Worm (Caenorhabditis elegans) whole organism, L1 larva: ENCODE measurements around the gene C33G8.13.
A peak's percentile ranks its signal among the peaks of the same experiment; 100 is the strongest.

Source experiments
- C16A3.4 ChIP-seq: fragments of 150-350 bp; optimal IDR thresholded peaks from 2 replicates; lab custom pipeline; 2014; ENCODE audit warnings: missing biosample characterization, missing genetic modification characterization
- blmp-1 ChIP-seq: fragments of 150-350 bp; optimal IDR thresholded peaks from 2 replicates; lab custom pipeline; 2014; ENCODE audit warnings: missing biosample characterization, missing genetic modification characterization
- ceh-8 ChIP-seq: fragments of 200-800 bp; sonication (Bioruptor generic); optimal IDR thresholded peaks from 2 replicates; lab custom pipeline; 2018; ENCODE audit warnings: mild to moderate bottlenecking, missing genetic modification characterization, moderate library complexity, missing compliant biosample characterization
- ces-1 ChIP-seq: fragments of 150-350 bp; optimal IDR thresholded peaks from 2 replicates; lab custom pipeline; 2014; ENCODE audit warnings: missing biosample characterization, missing genetic modification reagents, missing genetic modification characterization
- dsc-1 ChIP-seq: sonication (generic microtip); optimal IDR thresholded peaks from 2 replicates; lab custom pipeline; 2016; ENCODE audit warnings: mild to moderate bottlenecking, missing genetic modification characterization, missing compliant biosample characterization
- egl-13 ChIP-seq: sonication (generic microtip); optimal IDR thresholded peaks from 2 replicates; lab custom pipeline; 2016; ENCODE audit warnings: missing genotype, missing genetic modification reagents, missing genetic modification characterization, missing compliant biosample characterization
- fkh-10 ChIP-seq: sonication (generic microtip); optimal IDR thresholded peaks from 2 replicates; lab custom pipeline; 2017; ENCODE audit warnings: missing biosample characterization, missing genetic modification reagents, missing genetic modification characterization
- fkh-4 ChIP-seq: sonication (generic microtip); optimal IDR thresholded peaks from 2 replicates; lab custom pipeline; 2016; ENCODE audit warnings: missing compliant biosample characterization, missing genetic modification characterization, borderline replicate concordance
- fkh-8 ChIP-seq: sonication (generic microtip); optimal IDR thresholded peaks from 2 replicates; lab custom pipeline; 2016; ENCODE audit warnings: mild to moderate bottlenecking, missing genetic modification characterization, missing compliant biosample characterization
- grh-1 ChIP-seq: fragments of 200-800 bp; sonication (Bioruptor generic); IDR thresholded peaks from 2 replicates; pipeline ENCODE4 v1.3.6; 2022; ENCODE audit warnings: missing genetic modification reagents, missing genetic modification characterization, missing compliant biosample characterization
- hlh-4 ChIP-seq: sonication (generic microtip); optimal IDR thresholded peaks from 2 replicates; lab custom pipeline; 2016; ENCODE audit warnings: mild to moderate bottlenecking, missing genetic modification characterization, missing compliant biosample characterization
- hpl-2 ChIP-seq: fragments of 150-350 bp; optimal IDR thresholded peaks from 2 replicates; lab custom pipeline; 2014; ENCODE audit warnings: missing biosample characterization, missing genetic modification reagents, missing genetic modification characterization
- irx-1 ChIP-seq: sonication (generic microtip); optimal IDR thresholded peaks from 2 replicates; lab custom pipeline; 2016; ENCODE audit warnings: missing genetic modification characterization, missing compliant biosample characterization
- jun-1 ChIP-seq: fragments of 150-350 bp; optimal IDR thresholded peaks from 2 replicates; lab custom pipeline; 2014; ENCODE audit warnings: missing biosample characterization, missing genetic modification reagents, missing genetic modification characterization
- lin-14 ChIP-seq: fragments of 200-800 bp; sonication (Bioruptor generic); optimal IDR thresholded peaks from 2 replicates; lab custom pipeline; 2018; ENCODE audit warnings: mild to moderate bottlenecking, missing genetic modification characterization, moderate library complexity, missing compliant biosample characterization
- lin-39 ChIP-seq: fragments of 150-350 bp; optimal IDR thresholded peaks from 2 replicates; lab custom pipeline; 2014; ENCODE audit warnings: missing biosample characterization, missing genetic modification reagents, missing genetic modification characterization
- lir-3 ChIP-seq: sonication (generic microtip); optimal IDR thresholded peaks from 2 replicates; lab custom pipeline; 2016; ENCODE audit warnings: mild to moderate bottlenecking, missing genetic modification characterization, moderate library complexity, missing compliant biosample characterization; ENCODE audit not compliant: poor library complexity
- lsy-2 ChIP-seq, 2 experiments: fragments of 150-350 bp; optimal IDR thresholded peaks; 2 replicates each; lab custom pipeline; 2014; ENCODE audit warnings: missing biosample characterization in 2 of 2, missing genetic modification characterization in 2 of 2
- nhr-11 ChIP-seq: fragments of 150-350 bp; optimal IDR thresholded peaks from 2 replicates; lab custom pipeline; 2014; ENCODE audit warnings: missing biosample characterization, missing genetic modification characterization
- nhr-12 ChIP-seq: sonication (generic microtip); optimal IDR thresholded peaks from 2 replicates; lab custom pipeline; 2017; ENCODE audit warnings: missing biosample characterization, missing genetic modification characterization
- nhr-20 ChIP-seq: sonication (generic microtip); optimal IDR thresholded peaks from 2 replicates; lab custom pipeline; 2016; ENCODE audit warnings: mild to moderate bottlenecking, missing genetic modification characterization, missing compliant biosample characterization
- nhr-237 ChIP-seq: fragments of 150-350 bp; optimal IDR thresholded peaks from 2 replicates; lab custom pipeline; 2014; ENCODE audit warnings: missing biosample characterization, missing genetic modification characterization
- nhr-28 ChIP-seq: fragments of 150-350 bp; optimal IDR thresholded peaks from 2 replicates; lab custom pipeline; 2014; ENCODE audit warnings: missing biosample characterization, missing genetic modification characterization
- nhr-71 ChIP-seq: sonication (generic microtip); optimal IDR thresholded peaks from 2 replicates; lab custom pipeline; 2016; ENCODE audit warnings: mild to moderate bottlenecking, missing genetic modification characterization, moderate library complexity, missing compliant biosample characterization
- nhr-84 ChIP-seq: sonication (generic microtip); optimal IDR thresholded peaks from 2 replicates; lab custom pipeline; 2017; ENCODE audit warnings: missing biosample characterization, missing genetic modification characterization
- nhr-90 ChIP-seq: sonication (generic microtip); optimal IDR thresholded peaks from 2 replicates; lab custom pipeline; 2016; ENCODE audit warnings: mild to moderate bottlenecking, missing genetic modification characterization, missing compliant biosample characterization; ENCODE audit not compliant: poor library complexity
- pax-3 ChIP-seq: fragments of 200-800 bp; sonication (Bioruptor generic); optimal IDR thresholded peaks from 2 replicates; lab custom pipeline; 2018; ENCODE audit warnings: mild to moderate bottlenecking, missing genetic modification characterization, moderate library complexity, missing compliant biosample characterization
- pqm-1 ChIP-seq: sonication (generic microtip); optimal IDR thresholded peaks from 3 replicates; lab custom pipeline; 2017; ENCODE audit warnings: missing biosample characterization, missing genetic modification characterization
- rnt-1 ChIP-seq: sonication (generic microtip); optimal IDR thresholded peaks from 2 replicates; lab custom pipeline; 2016; ENCODE audit warnings: mild to moderate bottlenecking, missing genetic modification characterization, moderate library complexity, missing compliant biosample characterization
- skn-1 ChIP-seq: fragments of 150-350 bp; optimal IDR thresholded peaks from 2 replicates; lab custom pipeline; 2014; ENCODE audit warnings: missing biosample characterization, missing genetic modification characterization
- snpc-4 ChIP-seq: fragments of 150-350 bp; optimal IDR thresholded peaks from 2 replicates; lab custom pipeline; 2014; ENCODE audit warnings: missing biosample characterization, missing genetic modification characterization
- snu-23 ChIP-seq: sonication (generic microtip); optimal IDR thresholded peaks from 2 replicates; lab custom pipeline; 2016; ENCODE audit warnings: missing genetic modification characterization, missing compliant biosample characterization
- sup-37 ChIP-seq: fragments of 200-800 bp; sonication (Bioruptor generic); optimal IDR thresholded peaks from 2 replicates; lab custom pipeline; 2018; ENCODE audit warnings: mild to moderate bottlenecking, missing genetic modification characterization, missing compliant biosample characterization
- tlp-1 ChIP-seq: fragments of 150-350 bp; optimal IDR thresholded peaks from 2 replicates; lab custom pipeline; 2014; ENCODE audit warnings: missing biosample characterization, missing genetic modification characterization
- unc-30 ChIP-seq: sonication (generic microtip); optimal IDR thresholded peaks from 2 replicates; lab custom pipeline; 2017; ENCODE audit warnings: missing biosample characterization, missing genetic modification characterization
- xbp-1 ChIP-seq: sonication (generic microtip); optimal IDR thresholded peaks from 2 replicates; lab custom pipeline; 2016; ENCODE audit warnings: missing genetic modification characterization, missing compliant biosample characterization
- zip-4 ChIP-seq: fragments of 200-800 bp; sonication (Bioruptor generic); optimal IDR thresholded peaks from 2 replicates; lab custom pipeline; 2018; ENCODE audit warnings: mild to moderate bottlenecking, missing genetic modification characterization, moderate library complexity, missing compliant biosample characterization
- ztf-11 ChIP-seq, 2 experiments: sonication (generic microtip); optimal IDR thresholded peaks; 2 replicates each; lab custom pipeline; 2016 to 2017; ENCODE audit warnings: missing genetic modification characterization in 2 of 2, missing biosample characterization in 1 of 2, missing compliant biosample characterization in 1 of 2

Gene C33G8.13

ce11 chrV:7050153-7050552 lies 34.4 kb upstream of the C33G8.13 start:
- TF ChIP-seq zip-4 (GFP tag; lab: Kevin White, UChicago) (no peak), nhr-12 (no peak), nhr-20 (tag; lab: Kevin White, UChicago) (no peak)

- TF ChIP-seq lin-14 (GFP tag; lab: Kevin White, UChicago) (no peak), pqm-1 (tag; lab: Kevin White, UChicago) (no peak), ztf-11 (tag; optimal IDR thresholded peaks at IDR 0.05; lab: Kevin White, UChicago) (no peak), xbp-1 (tag; lab: Kevin White, UChicago) (no peak), nhr-71 (tag; lab: Kevin White, UChicago) (no peak), rnt-1 (tag; lab: Kevin White, UChicago) (no peak), hlh-4 (no peak), lsy-2 (tag; optimal IDR thresholded peaks at IDR 0.05; lab: Kevin White, UChicago) (no peak), blmp-1 (tag; lab: Kevin White, UChicago) (no peak), egl-13 (tag; lab: Kevin White, UChicago) (no peak), tlp-1 (no peak)
These were observed 31.7 kb upstream of the C33G8.13 start, which contains the start of gene F20A1.8 for ce11 chrV:7047512-7047911. Gene F20A1.8 (minus strand): TSS chrV:7047612.

ce11 chrV:7046005-7046404 lies 30.2 kb upstream of the C33G8.13 start, which contains the start of gene F20A1.2:
Gene F20A1.2 (plus strand): TSS chrV:7046305.
- TF ChIP-seq skn-1 (no peak), nhr-237 (no peak), pax-3 (tag; lab: Kevin White, UChicago) (no peak), nhr-84 (tag; lab: Kevin White, UChicago) (no peak), unc-30 (no peak), pqm-1 (tag; lab: Kevin White, UChicago) (no peak), lin-39 (no peak)

- TF ChIP-seq zip-4 (GFP tag; lab: Kevin White, UChicago) = no peak
- no peak for TF ChIP-seq hlh-4
These were observed 20.7 kb upstream of the C33G8.13 start, which contains the start of gene twk-11 for ce11 chrV:7036475-7036874. Gene twk-11 (minus strand): TSS chrV:7036575.

- no peak for TF ChIP-seq snpc-4 (tag; lab: Kevin White, UChicago)
- no peak for TF ChIP-seq irx-1
- TF ChIP-seq fkh-10 = no peak
- no peak for TF ChIP-seq nhr-90 (tag; lab: Kevin White, UChicago)
- TF ChIP-seq pqm-1 (tag; lab: Kevin White, UChicago) = no peak
- TF ChIP-seq jun-1 (tag; lab: Kevin White, UChicago) = no peak
- TF ChIP-seq grh-1 (GFP tag; lab: Robert Waterston, UW) = no peak
- TF ChIP-seq hpl-2 (GFP tag; lab: Kevin White, UChicago) = no peak
- TF ChIP-seq lir-3 (tag; lab: Kevin White, UChicago) = no peak
- TF ChIP-seq nhr-28 = no peak
- TF ChIP-seq sup-37 (GFP tag; lab: Kevin White, UChicago) = no peak
These were observed 11.3 kb upstream of the C33G8.13 start, which contains the start of gene F20A1.6 for ce11 chrV:7027055-7027454. Gene F20A1.6 (minus strand): TSS chrV:7027155.

- no peak for TF ChIP-seq ces-1 (GFP tag; lab: Kevin White, UChicago)
- peak; percentile 19 for TF ChIP-seq fkh-8 (tag; lab: Kevin White, UChicago)
- peak; percentile 41 for TF ChIP-seq egl-13 (tag; lab: Kevin White, UChicago)
- peak; percentile 96 for TF ChIP-seq dsc-1 (tag; lab: Kevin White, UChicago)
- TF ChIP-seq nhr-11 = peak; percentile 29
- TF ChIP-seq snu-23 (GFP tag; lab: Kevin White, UChicago) = no peak
- TF ChIP-seq ceh-8 (GFP tag; lab: Kevin White, UChicago) = peak; percentile 15
- peak; percentile 49 for TF ChIP-seq fkh-4
- TF ChIP-seq pax-3 (tag; lab: Kevin White, UChicago) = peak; percentile 54
- TF ChIP-seq C16A3.4 (tag; lab: Kevin White, UChicago) = no peak
These were observed 7.2 kb upstream of the C33G8.13 start for ce11 chrV:7022981-7023380.
